In genomic region chr3R:29151621-29152092, dm6 we compare ENCODE assay signal across 1 fruit fly cellular context.
A peak's percentile ranks its signal among the peaks of the same experiment; 100 is the strongest.
TF ChIP-seq lines count a peak whose summit lies in the region.

Gene eIF2D (minus strand): TSS chr3R:29151794.

TF ChIP-seq in whole organism, embryonic, 481 proteins besides CTCF, POLR2A, EP300 and RAD21 (continued from another document and continues in another):
- TF ChIP-seq CG12769 (tag; optimal IDR thresholded peaks at IDR 0.05; lab: Kevin White, UChicago) = peak; percentile 36
- peak; percentile 46 for TF ChIP-seq Xbp1 (GFP tag; optimal IDR thresholded peaks at IDR 0.05; lab: Kevin White, UChicago)
- no peak for TF ChIP-seq salm (tag; optimal IDR thresholded peaks at IDR 0.05; lab: Kevin White, UChicago)
- TF ChIP-seq oc (tag; optimal IDR thresholded peaks at IDR 0.05; lab: Kevin White, UChicago) = no peak
- TF ChIP-seq CG5180 (GFP tag; optimal IDR thresholded peaks at IDR 0.05; lab: Kevin White, UChicago) = no peak
- no peak for TF ChIP-seq danr (GFP tag; IDR thresholded peaks at IDR 0.05; lab: Robert Waterston, UW)
- peak; percentile 40 for TF ChIP-seq fd96Cb (tag; optimal IDR thresholded peaks at IDR 0.05; lab: Kevin White, UChicago)
- TF ChIP-seq tgo (GFP tag; IDR thresholded peaks at IDR 0.05; lab: Robert Waterston, UW) = peak; percentile 49; the same call in 2 of the 3 replicates
- TF ChIP-seq lab (GFP tag; optimal IDR thresholded peaks at IDR 0.05; lab: Kevin White, UChicago) = peak; percentile 77
- no peak for TF ChIP-seq toy (GFP tag; IDR thresholded peaks at IDR 0.05; lab: Robert Waterston, UW)
- no peak for TF ChIP-seq CG3726 (GFP tag; IDR thresholded peaks at IDR 0.05; lab: Robert Waterston, UW)
- TF ChIP-seq sr (GFP tag; IDR thresholded peaks at IDR 0.05; lab: Robert Waterston, UW) = no peak
- TF ChIP-seq CG17829 (tag; optimal IDR thresholded peaks at IDR 0.05; lab: Kevin White, UChicago) = peak; percentile 81
- no peak for TF ChIP-seq CG15269 (tag; optimal IDR thresholded peaks at IDR 0.05; lab: Kevin White, UChicago)
- peak; percentile 87 for TF ChIP-seq row (GFP tag; IDR thresholded peaks at IDR 0.05; lab: Robert Waterston, UW)
- TF ChIP-seq Poxn (GFP tag; IDR thresholded peaks at IDR 0.05; lab: Robert Waterston, UW) = no peak
- peak; percentile 12 for TF ChIP-seq CG1233 (GFP tag; optimal IDR thresholded peaks at IDR 0.05; lab: Kevin White, UChicago)
- peak; percentile 50 for TF ChIP-seq Chrac-16 (GFP tag; optimal IDR thresholded peaks at IDR 0.05; lab: Kevin White, UChicago)
- peak; percentile 47 for TF ChIP-seq CG1603 (tag; optimal IDR thresholded peaks at IDR 0.05; lab: Kevin White, UChicago)
- no peak; the same call in 1 of the 2 replicates for TF ChIP-seq sna (GFP tag; IDR thresholded peaks at IDR 0.05; lab: Robert Waterston, UW; ENCODE audit: partially characterized antibody)
- TF ChIP-seq Blimp-1 (GFP tag; optimal IDR thresholded peaks at IDR 0.05; lab: Kevin White, UChicago) = peak; percentile 46
- TF ChIP-seq Dip2 (GFP tag; IDR thresholded peaks at IDR 0.05; lab: Robert Waterston, UW) = no peak
- peak; percentile 50 for TF ChIP-seq trem (tag; optimal IDR thresholded peaks at IDR 0.05; lab: Kevin White, UChicago)
- peak; percentile 14 for TF ChIP-seq CG33557 (GFP tag; optimal IDR thresholded peaks at IDR 0.05; lab: Kevin White, UChicago)
- TF ChIP-seq CG5953 (GFP tag; IDR thresholded peaks at IDR 0.05; lab: Robert Waterston, UW) = peak; percentile 47; the same call in 1 of the 2 replicates
- peak; percentile 55 for TF ChIP-seq twi (tag; optimal IDR thresholded peaks at IDR 0.05; lab: Kevin White, UChicago)
- TF ChIP-seq CG4328 (GFP tag; optimal IDR thresholded peaks at IDR 0.05; lab: Kevin White, UChicago) = peak; percentile 27
- TF ChIP-seq CG15011 (GFP tag; optimal IDR thresholded peaks at IDR 0.05; lab: Kevin White, UChicago) = no peak
- no peak for TF ChIP-seq E2f1 (GFP tag; IDR thresholded peaks at IDR 0.05; lab: Robert Waterston, UW)
- TF ChIP-seq Dll (GFP tag; IDR thresholded peaks at IDR 0.05; lab: Robert Waterston, UW; ENCODE audit: partially characterized antibody) = no peak
- no peak for TF ChIP-seq CkIIα-i1 (GFP tag; IDR thresholded peaks at IDR 0.05; lab: Robert Waterston, UW)
- TF ChIP-seq sim (GFP tag; IDR thresholded peaks at IDR 0.05; lab: Robert Waterston, UW) = no peak
- no peak for TF ChIP-seq grn (GFP tag; optimal IDR thresholded peaks at IDR 0.05; lab: Kevin White, UChicago)
- no peak for TF ChIP-seq Hey (tag; optimal IDR thresholded peaks at IDR 0.05; lab: Kevin White, UChicago)
- TF ChIP-seq CG17612 (GFP tag; IDR thresholded peaks at IDR 0.05; lab: Robert Waterston, UW) = no peak
- TF ChIP-seq chn (GFP tag; optimal IDR thresholded peaks at IDR 0.05; lab: Kevin White, UChicago) = peak; percentile 54
- peak; percentile 8 for TF ChIP-seq MTF-1 (GFP tag; optimal IDR thresholded peaks at IDR 0.05; lab: Kevin White, UChicago; ENCODE audit: borderline replicate concordance)
- TF ChIP-seq NFAT (GFP tag; IDR thresholded peaks at IDR 0.05; lab: Robert Waterston, UW) = peak; percentile 50; the same call in 1 of the 2 replicates
- no peak for TF ChIP-seq hb (GFP tag; IDR thresholded peaks at IDR 0.05; lab: Robert Waterston, UW; ENCODE audit: partially characterized antibody)
- TF ChIP-seq jumu (GFP tag; optimal IDR thresholded peaks at IDR 0.05; lab: Kevin White, UChicago) = peak; percentile 28
- TF ChIP-seq CG4820 (GFP tag; optimal IDR thresholded peaks at IDR 0.05; lab: Kevin White, UChicago) = peak; percentile 51
- peak in 1 of 2 experiments; percentile 41 for TF ChIP-seq insv (GFP tag; optimal IDR thresholded peaks at IDR 0.05; lab: Kevin White, UChicago)
- TF ChIP-seq wek (GFP tag; optimal IDR thresholded peaks at IDR 0.05; lab: Kevin White, UChicago) = peak; percentile 83
- peak; percentile 71 for TF ChIP-seq cas (GFP tag; IDR thresholded peaks at IDR 0.05; lab: Robert Waterston, UW)
- peak; percentile 24 for TF ChIP-seq lbe (GFP tag; optimal IDR thresholded peaks at IDR 0.05; lab: Kevin White, UChicago)
- TF ChIP-seq GATAe (GFP tag; conservative IDR thresholded peaks at IDR 0.05; lab: Robert Waterston, UW) = no peak
- TF ChIP-seq H15 (GFP tag; IDR thresholded peaks at IDR 0.05; lab: Robert Waterston, UW) = no peak
- no peak for TF ChIP-seq vfl (GFP tag; optimal IDR thresholded peaks at IDR 0.05; lab: Kevin White, UChicago)
- no peak for TF ChIP-seq CG2889 (GFP tag; IDR thresholded peaks at IDR 0.05; lab: Robert Waterston, UW)
- peak; percentile 17 for TF ChIP-seq Antp (GFP tag; optimal IDR thresholded peaks at IDR 0.05; lab: Kevin White, UChicago)
- TF ChIP-seq pita (GFP tag; optimal IDR thresholded peaks at IDR 0.05; lab: Kevin White, UChicago) = no peak
- peak; percentile 72 for TF ChIP-seq chm (GFP tag; IDR thresholded peaks at IDR 0.05; lab: Robert Waterston, UW)
- peak; percentile 36 for TF ChIP-seq ATbp (GFP tag; optimal IDR thresholded peaks at IDR 0.05; lab: Kevin White, UChicago)
- TF ChIP-seq CG7372 (GFP tag; IDR thresholded peaks at IDR 0.05; lab: Robert Waterston, UW) = peak; percentile 69
- no peak for TF ChIP-seq prd (optimal IDR thresholded peaks at IDR 0.05; lab: Kevin White, UChicago)
- peak; percentile 58 for TF ChIP-seq prd (GFP tag; IDR thresholded peaks at IDR 0.05; lab: Robert Waterston, UW)
- TF ChIP-seq CG12071 (GFP tag; optimal IDR thresholded peaks at IDR 0.05; lab: Kevin White, UChicago) = no peak
- no peak for TF ChIP-seq her (GFP tag; optimal IDR thresholded peaks at IDR 0.05; lab: Kevin White, UChicago)
- TF ChIP-seq Doc2 (GFP tag; IDR thresholded peaks at IDR 0.05; lab: Robert Waterston, UW) = no peak
- TF ChIP-seq Scr (GFP tag; IDR thresholded peaks at IDR 0.05; lab: Robert Waterston, UW; ENCODE audit: partially characterized antibody) = peak; percentile 19; the same call in 1 of the 2 replicates
- TF ChIP-seq gcm2 (GFP tag; optimal IDR thresholded peaks at IDR 0.05; lab: Kevin White, UChicago) = no peak
- no peak for TF ChIP-seq CG3163 (GFP tag; optimal IDR thresholded peaks at IDR 0.05; lab: Kevin White, UChicago)
- TF ChIP-seq Ets97D (GFP tag; optimal IDR thresholded peaks at IDR 0.05; lab: Kevin White, UChicago) = peak; percentile 35
- TF ChIP-seq CG8924 (tag; optimal IDR thresholded peaks at IDR 0.05; lab: Kevin White, UChicago) = peak; percentile 67
- peak; percentile 75 for TF ChIP-seq Xrp1 (GFP tag; IDR thresholded peaks at IDR 0.05; lab: Robert Waterston, UW)
- no peak; the same call in 1 of the 2 replicates for TF ChIP-seq CG31224 (GFP tag; IDR thresholded peaks at IDR 0.05; lab: Robert Waterston, UW)
- no peak for TF ChIP-seq trh (GFP tag; optimal IDR thresholded peaks at IDR 0.05; lab: Kevin White, UChicago)
- TF ChIP-seq CG12236 (GFP tag; optimal IDR thresholded peaks at IDR 0.05; lab: Kevin White, UChicago) = no peak
- peak; percentile 17 for TF ChIP-seq Sin3A (optimal IDR thresholded peaks at IDR 0.05; lab: Kevin White, UChicago)
- no peak for TF ChIP-seq Lim3 (GFP tag; IDR thresholded peaks at IDR 0.05; lab: Robert Waterston, UW)
- TF ChIP-seq CG13287 (GFP tag; IDR thresholded peaks at IDR 0.05; lab: Robert Waterston, UW; ENCODE audit: partially characterized antibody) = peak; percentile 39; the same call in 1 of the 2 replicates
- TF ChIP-seq CG7987 (GFP tag; optimal IDR thresholded peaks at IDR 0.05; lab: Kevin White, UChicago) = no peak
- peak; percentile 36 for TF ChIP-seq crc (GFP tag; optimal IDR thresholded peaks at IDR 0.05; lab: Kevin White, UChicago)
- TF ChIP-seq CG4404 (GFP tag; IDR thresholded peaks at IDR 0.05; lab: Robert Waterston, UW) = 0 out of 2 replicates have a peak, but pooled peaks have one; percentile 23
- TF ChIP-seq CG4707 (GFP tag; optimal IDR thresholded peaks at IDR 0.05; lab: Kevin White, UChicago) = no peak
- TF ChIP-seq Vsx1 (GFP tag; optimal IDR thresholded peaks at IDR 0.05; lab: Kevin White, UChicago) = no peak
- TF ChIP-seq scrt (GFP tag; optimal IDR thresholded peaks at IDR 0.05; lab: Kevin White, UChicago) = no peak
- no peak for TF ChIP-seq p53 (GFP tag; optimal IDR thresholded peaks at IDR 0.05; lab: Kevin White, UChicago)
- peak; percentile 57 for TF ChIP-seq ind (GFP tag; optimal IDR thresholded peaks at IDR 0.05; lab: Kevin White, UChicago)
- TF ChIP-seq NfI (GFP tag; optimal IDR thresholded peaks at IDR 0.05; lab: Kevin White, UChicago) = peak; percentile 41
- TF ChIP-seq CG17186 (GFP tag; optimal IDR thresholded peaks at IDR 0.05; lab: Kevin White, UChicago) = peak; percentile 12
- peak; percentile 66 for TF ChIP-seq CG4424 (GFP tag; optimal IDR thresholded peaks at IDR 0.05; lab: Kevin White, UChicago)
- TF ChIP-seq HLH4C (GFP tag; IDR thresholded peaks at IDR 0.05; lab: Robert Waterston, UW; ENCODE audit: partially characterized antibody) = no peak
- no peak for TF ChIP-seq NC2α (GFP tag; optimal IDR thresholded peaks at IDR 0.05; lab: Kevin White, UChicago)
- no peak for TF ChIP-seq TFAM (GFP tag; optimal IDR thresholded peaks at IDR 0.05; lab: Kevin White, UChicago)
- TF ChIP-seq CG7786 (GFP tag; optimal IDR thresholded peaks at IDR 0.05; lab: Kevin White, UChicago) = peak; percentile 35
- no peak for TF ChIP-seq hth (optimal IDR thresholded peaks at IDR 0.05; lab: Kevin White, UChicago)
- TF ChIP-seq aop (GFP tag; IDR thresholded peaks at IDR 0.05; lab: Robert Waterston, UW) = no peak
- TF ChIP-seq dati (GFP tag; IDR thresholded peaks at IDR 0.05; lab: Robert Waterston, UW) = no peak
- TF ChIP-seq D19A (tag; optimal IDR thresholded peaks at IDR 0.05; lab: Kevin White, UChicago) = no peak
- TF ChIP-seq YL-1 (GFP tag; optimal IDR thresholded peaks at IDR 0.05; lab: Kevin White, UChicago) = no peak
- no peak for TF ChIP-seq eyg (GFP tag; optimal IDR thresholded peaks at IDR 0.05; lab: Kevin White, UChicago)
- TF ChIP-seq CG30431 (GFP tag; optimal IDR thresholded peaks at IDR 0.05; lab: Kevin White, UChicago) = no peak
- peak; percentile 18; the same call in 1 of the 2 replicates for TF ChIP-seq al (GFP tag; IDR thresholded peaks at IDR 0.05; lab: Robert Waterston, UW)
- TF ChIP-seq ranshi (GFP tag; IDR thresholded peaks at IDR 0.05; lab: Robert Waterston, UW) = peak; percentile 64; the same call in 1 of the 2 replicates
- TF ChIP-seq HHEX (GFP tag; optimal IDR thresholded peaks at IDR 0.05; lab: Kevin White, UChicago) = peak; percentile 55
- no peak for TF ChIP-seq cg (GFP tag; optimal IDR thresholded peaks at IDR 0.05; lab: Kevin White, UChicago)
- TF ChIP-seq Mrtf (GFP tag; IDR thresholded peaks at IDR 0.05; lab: Robert Waterston, UW) = peak; percentile 61; the same call in 1 of the 3 replicates
- TF ChIP-seq psq (GFP tag; optimal IDR thresholded peaks at IDR 0.05; lab: Kevin White, UChicago) = no peak
- TF ChIP-seq CHES-1-like (GFP tag; optimal IDR thresholded peaks at IDR 0.05; lab: Kevin White, UChicago) = no peak
- TF ChIP-seq Dref (GFP tag; IDR thresholded peaks at IDR 0.05; lab: Robert Waterston, UW) = no peak
- peak; percentile 35 for TF ChIP-seq Spps (tag; optimal IDR thresholded peaks at IDR 0.05; lab: Kevin White, UChicago)
- TF ChIP-seq CG11504 (tag; optimal IDR thresholded peaks at IDR 0.05; lab: Kevin White, UChicago) = no peak
- TF ChIP-seq Atf3 (GFP tag; optimal IDR thresholded peaks at IDR 0.05; lab: Kevin White, UChicago) = no peak
- peak; percentile 73 for TF ChIP-seq CG10267 (tag; optimal IDR thresholded peaks at IDR 0.05; lab: Kevin White, UChicago)
- TF ChIP-seq CG10321 (GFP tag; IDR thresholded peaks at IDR 0.05; lab: Robert Waterston, UW) = no peak
- peak; percentile 47; the same call in 1 of the 2 replicates for TF ChIP-seq Awh (GFP tag; IDR thresholded peaks at IDR 0.05; lab: Robert Waterston, UW)
- peak; percentile 20 for TF ChIP-seq CG30020 (tag; optimal IDR thresholded peaks at IDR 0.05; lab: Kevin White, UChicago)
- peak; percentile 37 for TF ChIP-seq CG10366 (GFP tag; IDR thresholded peaks at IDR 0.05; lab: Robert Waterston, UW)
- TF ChIP-seq sisA (GFP tag; IDR thresholded peaks at IDR 0.05; lab: Robert Waterston, UW) = no peak; the same call in 1 of the 2 replicates
- no peak for TF ChIP-seq Asciz (GFP tag; optimal IDR thresholded peaks at IDR 0.05; lab: Kevin White, UChicago)
- no peak for TF ChIP-seq CG14860 (GFP tag; IDR thresholded peaks at IDR 0.05; lab: Robert Waterston, UW; ENCODE audit: partially characterized antibody)
- no peak for TF ChIP-seq CG6175 (GFP tag; IDR thresholded peaks at IDR 0.05; lab: Robert Waterston, UW)
- TF ChIP-seq jigr1 (GFP tag; IDR thresholded peaks at IDR 0.05; lab: Robert Waterston, UW) = no peak
- TF ChIP-seq br (optimal IDR thresholded peaks at IDR 0.05; lab: Kevin White, UChicago) = no peak
- peak; percentile 29 for TF ChIP-seq zfh2 (GFP tag; optimal IDR thresholded peaks at IDR 0.05; lab: Kevin White, UChicago)
- peak; percentile 34 for TF ChIP-seq BEAF-32 (GFP tag; optimal IDR thresholded peaks at IDR 0.05; lab: Kevin White, UChicago)
- no peak for TF ChIP-seq Doc3 (GFP tag; IDR thresholded peaks at IDR 0.05; lab: Robert Waterston, UW; ENCODE audit: partially characterized antibody)
- TF ChIP-seq zen2 (GFP tag; IDR thresholded peaks at IDR 0.05; lab: Robert Waterston, UW; ENCODE audit: partially characterized antibody) = no peak
- peak; percentile 25; the same call in 1 of the 3 replicates for TF ChIP-seq B-H1 (GFP tag; IDR thresholded peaks at IDR 0.05; lab: Robert Waterston, UW)
- TF ChIP-seq Rfx (GFP tag; IDR thresholded peaks at IDR 0.05; lab: Robert Waterston, UW) = peak; percentile 76
- TF ChIP-seq maf-S (GFP tag; optimal IDR thresholded peaks at IDR 0.05; lab: Kevin White, UChicago) = no peak
- TF ChIP-seq Mad (GFP tag; optimal IDR thresholded peaks at IDR 0.05; lab: Kevin White, UChicago) = peak; percentile 42
- TF ChIP-seq Hr3 (GFP tag; optimal IDR thresholded peaks at IDR 0.05; lab: Kevin White, UChicago) = peak; percentile 27
- no peak for TF ChIP-seq C15 (GFP tag; IDR thresholded peaks at IDR 0.05; lab: Robert Waterston, UW)
- peak; percentile 68 for TF ChIP-seq CG32532 (GFP tag; IDR thresholded peaks at IDR 0.05; lab: Robert Waterston, UW)
- TF ChIP-seq NC2β (GFP tag; optimal IDR thresholded peaks at IDR 0.05; lab: Kevin White, UChicago) = peak; percentile 5
- peak; percentile 36 for TF ChIP-seq CG10543 (GFP tag; optimal IDR thresholded peaks at IDR 0.05; lab: Kevin White, UChicago)
- TF ChIP-seq ssp (GFP tag; IDR thresholded peaks at IDR 0.05; lab: Robert Waterston, UW) = no peak
- TF ChIP-seq CG9215 (GFP tag; IDR thresholded peaks at IDR 0.05; lab: Robert Waterston, UW) = no peak; the same call in 1 of the 2 replicates
- TF ChIP-seq CG32767 (GFP tag; IDR thresholded peaks at IDR 0.05; lab: Robert Waterston, UW) = peak; percentile 17; the same call in 1 of the 2 replicates
- 0 out of 2 replicates have a peak, but pooled peaks have one; percentile 21 for TF ChIP-seq ap (GFP tag; IDR thresholded peaks at IDR 0.05; lab: Robert Waterston, UW)
- no peak for TF ChIP-seq fd64A (GFP tag; optimal IDR thresholded peaks at IDR 0.05; lab: Kevin White, UChicago)
